Fruit fly (Drosophila melanogaster) whole organism, embryonic: ENCODE results near the gene CG12239.

Experiments used
- ATbp ChIP-seq: fragments of 200-800 bp; sonication (Bioruptor generic); optimal IDR thresholded peaks from 2 replicates; lab custom pipeline; 2017; ENCODE audit warnings: missing biosample characterization, mild to moderate bottlenecking, missing genetic modification characterization, missing genetic modification reagents
- Asciz ChIP-seq: fragments of 200-800 bp; sonication (Bioruptor generic); optimal IDR thresholded peaks from 2 replicates; lab custom pipeline; 2017; ENCODE audit warnings: missing biosample characterization, mild to moderate bottlenecking, missing genetic modification characterization, missing genetic modification reagents
- Bgb ChIP-seq: fragments of 200-800 bp; sonication (Bioruptor generic); IDR thresholded peaks from 2 replicates; pipeline ENCODE4 v1.3.6; 2022; ENCODE audit warnings: missing biosample characterization, missing genetic modification characterization; ENCODE audit not compliant: partially characterized antibody
- CG10209 ChIP-seq: fragments of 200-800 bp; sonication (Bioruptor generic); optimal IDR thresholded peaks from 3 replicates; lab custom pipeline; 2017; ENCODE audit warnings: missing biosample characterization, mild to moderate bottlenecking, missing genetic modification characterization, missing genetic modification reagents
- CG1024 ChIP-seq: fragments of 200-800 bp; sonication (Bioruptor generic); IDR thresholded peaks from 2 replicates; pipeline ENCODE4 v1.3.6; 2022; ENCODE audit warnings: missing biosample characterization, missing genetic modification characterization
- CG10267 ChIP-seq: fragments of 200-800 bp; sonication (Bioruptor generic); optimal IDR thresholded peaks from 2 replicates; lab custom pipeline; 2018; ENCODE audit warnings: missing biosample characterization, mild to moderate bottlenecking, missing genetic modification characterization, moderate library complexity
- CG10654 ChIP-seq: fragments of 200-800 bp; sonication (Bioruptor generic); optimal IDR thresholded peaks from 2 replicates; lab custom pipeline; 2016; ENCODE audit warnings: missing biosample characterization, missing genetic modification characterization
- CG10979 ChIP-seq: fragments of 200-800 bp; sonication (Bioruptor generic); optimal IDR thresholded peaks from 2 replicates; lab custom pipeline; 2018; ENCODE audit warnings: missing biosample characterization, mild to moderate bottlenecking, missing genetic modification characterization, moderate library complexity
- CG11085 ChIP-seq: fragments of 200-800 bp; sonication (Bioruptor generic); IDR thresholded peaks from 2 replicates; pipeline ENCODE4 v1.3.6; 2022; ENCODE audit warnings: missing biosample characterization, missing genetic modification characterization
- CG13287 ChIP-seq: fragments of 200-800 bp; sonication (Bioruptor generic); IDR thresholded peaks from 2 replicates; pipeline ENCODE4 v1.3.6; 2022; ENCODE audit warnings: missing biosample characterization, missing genetic modification characterization; ENCODE audit not compliant: partially characterized antibody
- CG13894 ChIP-seq: fragments of 200-800 bp; sonication (Bioruptor generic); optimal IDR thresholded peaks from 3 replicates; lab custom pipeline; 2018; ENCODE audit warnings: missing biosample characterization, mild to moderate bottlenecking, missing genetic modification characterization, moderate library complexity
- CG15269 ChIP-seq: fragments of 200-800 bp; sonication (Bioruptor generic); optimal IDR thresholded peaks from 2 replicates; lab custom pipeline; 2018; ENCODE audit warnings: missing biosample characterization, mild to moderate bottlenecking, missing genetic modification characterization, moderate library complexity
- CG15601 ChIP-seq: fragments of 200-800 bp; sonication (Bioruptor generic); optimal IDR thresholded peaks from 3 replicates; lab custom pipeline; 2019; ENCODE audit warnings: missing biosample characterization, mild to moderate bottlenecking, missing genetic modification characterization, moderate library complexity
- CG1603 ChIP-seq: fragments of 200-800 bp; sonication (Bioruptor generic); optimal IDR thresholded peaks from 2 replicates; lab custom pipeline; 2019; ENCODE audit warnings: missing biosample characterization, mild to moderate bottlenecking, missing genetic modification characterization, moderate library complexity
- CG17328 ChIP-seq: fragments of 200-800 bp; sonication (Bioruptor generic); IDR thresholded peaks from 2 replicates; pipeline ENCODE4 v1.3.6; 2022; ENCODE audit warnings: missing biosample characterization, missing genetic modification characterization
- CG17829 ChIP-seq: fragments of 200-800 bp; optimal IDR thresholded peaks from 2 replicates; lab custom pipeline; 2019; ENCODE audit warnings: missing biosample characterization, mild to moderate bottlenecking, missing genetic modification characterization, moderate library complexity
- CG18262 ChIP-seq: fragments of 200-800 bp; optimal IDR thresholded peaks from 3 replicates; lab custom pipeline; 2019; ENCODE audit warnings: missing biosample characterization, mild to moderate bottlenecking, missing genetic modification characterization, moderate library complexity
- CG1832 ChIP-seq: fragments of 200-800 bp; sonication (Bioruptor generic); optimal IDR thresholded peaks from 2 replicates; lab custom pipeline; 2017; ENCODE audit warnings: missing biosample characterization, mild to moderate bottlenecking, missing genetic modification characterization, inconsistent platforms
- CG2129 ChIP-seq: fragments of 200-800 bp; sonication (Bioruptor generic); IDR thresholded peaks from 2 replicates; pipeline ENCODE4 v1.3.6; 2022; ENCODE audit warnings: missing biosample characterization, missing genetic modification characterization; ENCODE audit not compliant: partially characterized antibody
- CG2712 ChIP-seq: fragments of 200-800 bp; optimal IDR thresholded peaks from 3 replicates; lab custom pipeline; 2019; ENCODE audit warnings: missing biosample characterization, mild to moderate bottlenecking, missing genetic modification characterization, moderate library complexity
- CG31441 ChIP-seq: fragments of 200-800 bp; sonication (Bioruptor generic); IDR thresholded peaks from 2 replicates; pipeline ENCODE4 v1.3.6; 2022; ENCODE audit warnings: missing biosample characterization, missing genetic modification characterization
- CG33213 ChIP-seq: fragments of 200-800 bp; sonication (Bioruptor generic); optimal IDR thresholded peaks from 3 replicates; lab custom pipeline; 2016; ENCODE audit warnings: missing biosample characterization, missing genetic modification characterization
- CG34224 ChIP-seq: fragments of 200-800 bp; sonication (Bioruptor generic); IDR thresholded peaks from 3 replicates; pipeline ENCODE4 v1.3.6; 2022; ENCODE audit warnings: missing biosample characterization, missing genetic modification characterization; ENCODE audit not compliant: partially characterized antibody
- CG5953 ChIP-seq: fragments of 200-800 bp; sonication (Bioruptor generic); IDR thresholded peaks from 2 replicates; pipeline ENCODE4 v1.3.6; 2022; ENCODE audit warnings: missing biosample characterization, missing genetic modification characterization
- CG6689 ChIP-seq: fragments of 200-800 bp; sonication (Bioruptor generic); IDR thresholded peaks from 2 replicates; pipeline ENCODE4 v1.3.6; 2022; ENCODE audit warnings: missing biosample characterization, missing genetic modification characterization
- CG8478 ChIP-seq: fragments of >200 bp; optimal IDR thresholded peaks from 2 replicates; lab custom pipeline; 2018
- HHEX ChIP-seq: fragments of 200-800 bp; sonication (Bioruptor generic); optimal IDR thresholded peaks from 3 replicates; lab custom pipeline; 2017; ENCODE audit warnings: missing biosample characterization, mild to moderate bottlenecking, missing genetic modification characterization, missing genetic modification reagents
- Hr51 ChIP-seq, 2 experiments: fragments of 200-800 bp; sonication (Bioruptor generic); optimal IDR thresholded peaks; 2 replicates in 1 of 2; 3 replicates in 1 of 2; lab custom pipeline; 2016 to 2018; ENCODE audit warnings: missing biosample characterization in 2 of 2, missing genetic modification characterization in 2 of 2, mild to moderate bottlenecking in 1 of 2, moderate library complexity in 1 of 2
- Poxn ChIP-seq: fragments of 200-800 bp; sonication (Bioruptor generic); IDR thresholded peaks from 2 replicates; pipeline ENCODE4 v1.3.6; 2022; ENCODE audit warnings: missing biosample characterization, missing genetic modification characterization
- Sin3A ChIP-seq: fragments of >200 bp; optimal IDR thresholded peaks from 2 replicates; lab custom pipeline; 2018
- Sox100B ChIP-seq: fragments of 200-800 bp; sonication (Bioruptor generic); optimal IDR thresholded peaks from 3 replicates; lab custom pipeline; 2018; ENCODE audit warnings: missing biosample characterization, mild to moderate bottlenecking, missing genetic modification characterization
- Sry-β ChIP-seq: fragments of 200-800 bp; sonication (Bioruptor generic); optimal IDR thresholded peaks from 2 replicates; lab custom pipeline; 2018; ENCODE audit warnings: missing biosample characterization, mild to moderate bottlenecking, missing genetic modification characterization, moderate library complexity
- aop ChIP-seq: fragments of 200-800 bp; sonication (Bioruptor generic); IDR thresholded peaks from 2 replicates; pipeline ENCODE4 v1.3.6; 2022; ENCODE audit warnings: missing biosample characterization, missing genetic modification characterization
- ase ChIP-seq: fragments of 200-800 bp; sonication (Bioruptor generic); IDR thresholded peaks from 3 replicates; pipeline ENCODE4 v1.3.6; 2022; ENCODE audit warnings: missing biosample characterization, missing genetic modification characterization
- bcd ChIP-seq: fragments of 200-800 bp; sonication (Bioruptor generic); optimal IDR thresholded peaks from 2 replicates; lab custom pipeline; 2017; ENCODE audit warnings: missing biosample characterization, mild to moderate bottlenecking, missing genetic modification characterization
- bsh ChIP-seq, 2 experiments: fragments of 200-800 bp; sonication (Bioruptor generic); optimal IDR thresholded peaks; 2 replicates each; lab custom pipeline; 2017 to 2018; ENCODE audit warnings: mild to moderate bottlenecking in 2 of 2, missing biosample characterization in 2 of 2, missing genetic modification characterization in 2 of 2, moderate library complexity in 1 of 2
- croc ChIP-seq: fragments of 200-800 bp; sonication (Bioruptor generic); conservative IDR thresholded peaks from 3 replicates; pipeline ENCODE4 v1.3.6; 2022; ENCODE audit warnings: missing biosample characterization, missing genetic modification characterization
- dpn ChIP-seq, 2 experiments: fragments of 200-800 bp; sonication (Bioruptor generic); optimal IDR thresholded peaks; 3 replicates each; lab custom pipeline; 2016; ENCODE audit warnings: missing biosample characterization in 2 of 2, missing genetic modification characterization in 2 of 2
- gem ChIP-seq: fragments of 200-800 bp; sonication (Bioruptor generic); optimal IDR thresholded peaks from 2 replicates; lab custom pipeline; 2019; ENCODE audit warnings: missing biosample characterization, mild to moderate bottlenecking, missing genetic modification characterization, moderate library complexity
- inv ChIP-seq: fragments of 200-800 bp; sonication (Bioruptor generic); IDR thresholded peaks from 2 replicates; pipeline ENCODE4 v1.3.6; 2022; ENCODE audit warnings: missing biosample characterization, missing genetic modification characterization; ENCODE audit not compliant: partially characterized antibody
- jing ChIP-seq: fragments of 200-800 bp; sonication (Bioruptor generic); optimal IDR thresholded peaks from 2 replicates; lab custom pipeline; 2018; ENCODE audit warnings: missing biosample characterization, mild to moderate bottlenecking, missing genetic modification characterization
- lmd ChIP-seq: fragments of 200-800 bp; sonication (Bioruptor generic); IDR thresholded peaks from 2 replicates; pipeline ENCODE4 v1.3.6; 2022; ENCODE audit warnings: missing biosample characterization, missing genetic modification characterization
- pnt ChIP-seq: fragments of 200-800 bp; sonication (Bioruptor generic); optimal IDR thresholded peaks from 3 replicates; lab custom pipeline; 2016; ENCODE audit warnings: missing biosample characterization, missing genetic modification characterization
- scrt ChIP-seq: fragments of 200-800 bp; sonication (Bioruptor generic); optimal IDR thresholded peaks from 2 replicates; lab custom pipeline; 2018; ENCODE audit warnings: missing biosample characterization, mild to moderate bottlenecking, missing genetic modification characterization, moderate library complexity
- sisA ChIP-seq: fragments of 200-800 bp; sonication (Bioruptor generic); IDR thresholded peaks from 2 replicates; pipeline ENCODE4 v1.3.6; 2022; ENCODE audit warnings: missing biosample characterization, missing genetic modification characterization
- tap ChIP-seq: fragments of 200-800 bp; optimal IDR thresholded peaks from 3 replicates; lab custom pipeline; 2019; ENCODE audit warnings: missing biosample characterization, mild to moderate bottlenecking, missing genetic modification characterization, moderate library complexity
- usp ChIP-seq: fragments of >200 bp; optimal IDR thresholded peaks from 2 replicates; lab custom pipeline; 2017; ENCODE audit warnings: missing biosample characterization, missing genetic modification characterization
- vvl ChIP-seq: fragments of 200-800 bp; sonication (Bioruptor generic); IDR thresholded peaks from 2 replicates; pipeline ENCODE4 v1.3.6; 2022; ENCODE audit warnings: missing biosample characterization, missing genetic modification characterization
- wor ChIP-seq: fragments of 200-800 bp; sonication (Bioruptor generic); IDR thresholded peaks from 2 replicates; pipeline ENCODE4 v1.3.6; 2022; ENCODE audit warnings: missing biosample characterization, missing genetic modification characterization
- zfh1 ChIP-seq: fragments of 200-800 bp; sonication (Bioruptor generic); IDR thresholded peaks from 3 replicates; pipeline ENCODE4 v1.3.6; 2022; ENCODE audit warnings: missing biosample characterization, missing genetic modification characterization

The CG12239 gene

DNA sequence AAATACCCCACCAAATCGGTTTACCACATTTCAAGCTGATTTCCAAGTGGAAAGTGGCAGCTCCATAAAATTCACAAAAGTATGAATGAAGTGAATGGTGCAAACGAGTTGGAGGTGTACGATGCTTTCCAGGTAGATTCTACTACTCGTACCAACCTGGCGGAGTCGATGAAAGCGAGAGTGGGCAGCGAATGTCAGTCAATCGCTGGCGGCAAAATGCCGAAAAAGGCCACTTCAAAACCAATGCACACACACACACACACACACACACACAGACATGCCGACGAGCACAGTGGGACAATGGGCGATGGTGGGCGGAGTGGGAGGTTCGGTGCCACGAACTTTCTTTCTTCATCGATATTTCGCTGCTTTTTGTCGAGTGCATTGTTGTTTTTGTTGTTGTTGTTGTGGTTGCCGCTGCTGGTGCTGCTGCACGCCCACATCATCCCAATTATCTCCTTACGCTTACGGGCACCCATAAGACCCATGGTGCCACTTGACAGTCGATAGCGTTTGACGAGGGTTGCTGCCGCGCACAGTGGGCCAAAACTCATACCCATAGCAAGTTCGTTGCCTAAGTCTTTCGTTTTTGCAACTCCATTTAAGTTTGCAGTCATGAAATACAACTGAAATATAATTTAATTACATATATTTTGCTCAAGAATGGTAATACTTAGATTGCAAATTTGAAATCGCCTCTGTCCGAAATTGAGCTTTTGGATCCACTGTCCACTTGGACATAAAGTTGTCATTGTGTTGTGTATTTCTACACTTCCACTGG is 8.5 kb upstream of the CG12239 start (continued):
- TF ChIP-seq lmd (peak; percentile 37; the same call in 1 of the 2 replicates), CG5953 (GFP tag; lab: Robert Waterston, UW) (no peak), CG34224 (GFP tag; lab: Robert Waterston, UW) (no peak), CG10267 (tag; lab: Kevin White, UChicago) (peak; percentile 26), CG6689 (GFP tag; lab: Robert Waterston, UW) (peak; percentile 68), Hr51 (GFP tag; optimal IDR thresholded peaks at IDR 0.05; lab: Kevin White, UChicago) (peak in 1 of 2 experiments; percentile 53), CG17829 (tag; lab: Kevin White, UChicago) (peak; percentile 49), vvl (peak; percentile 52; the same call in 1 of the 2 replicates), CG2712 (peak; percentile 40), dpn (GFP tag; optimal IDR thresholded peaks at IDR 0.05; lab: Kevin White, UChicago) (peak in 1 of 2 experiments; percentile 24), CG13894 (tag; lab: Kevin White, UChicago) (no peak), wor (peak; percentile 58), sisA (GFP tag; lab: Robert Waterston, UW) (peak; percentile 49), Asciz (peak; percentile 54), bsh (GFP tag; optimal IDR thresholded peaks at IDR 0.05; lab: Kevin White, UChicago) (peak in 1 of 2 experiments; percentile 58), CG10209 (GFP tag; lab: Kevin White, UChicago) (peak; percentile 35), CG10979 (tag; lab: Kevin White, UChicago) (peak; percentile 63), HHEX (peak; percentile 8), CG15601 (tag; lab: Kevin White, UChicago) (peak; percentile 1), CG10654 (GFP tag; lab: Kevin White, UChicago) (no peak), gem (tag; lab: Kevin White, UChicago) (peak; percentile 69), CG1603 (tag; lab: Kevin White, UChicago) (peak; percentile 74), CG18262 (peak; percentile 54), ATbp (GFP tag; lab: Kevin White, UChicago) (peak; percentile 64), CG17328 (GFP tag; lab: Robert Waterston, UW) (0 out of 2 replicates have a peak, but pooled peaks have one; percentile 34), CG31441 (GFP tag; lab: Robert Waterston, UW) (peak; percentile 70), jing (peak; percentile 41), CG15269 (tag; lab: Kevin White, UChicago) (peak; percentile 47), pnt (GFP tag; lab: Kevin White, UChicago) (peak; percentile 22), croc (peak; percentile 39; the same call in 1 of the 3 replicates), zfh1 (GFP tag; lab: Robert Waterston, UW) (peak; percentile 53; the same call in 1 of the 3 replicates), ase (GFP tag; lab: Robert Waterston, UW) (0 out of 3 replicates have a peak, but pooled peaks have one; percentile 28), bcd (GFP tag; lab: Kevin White, UChicago) (peak; percentile 18)
- TF ChIP-seq, all 482 proteins: peak for 122

DNA sequence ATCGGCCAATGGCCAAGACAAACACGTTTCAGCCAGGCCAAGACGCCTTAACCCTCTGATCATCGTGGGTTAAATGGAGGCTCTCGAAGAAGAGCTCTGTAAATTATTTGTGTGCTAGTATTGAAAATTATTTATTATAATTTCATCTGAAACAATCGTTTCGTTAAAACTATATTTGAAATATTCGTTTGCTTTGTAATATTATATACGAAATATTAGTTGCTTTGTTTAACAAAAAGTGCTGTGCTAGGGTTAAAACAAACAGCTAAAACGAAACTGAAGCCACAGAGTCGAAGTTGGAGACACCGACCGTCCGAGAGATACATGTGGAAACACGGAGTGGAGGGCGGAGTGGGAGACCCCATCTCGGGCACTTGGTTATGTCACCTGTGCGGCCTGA is 5.4 kb upstream of the CG12239 start:
- TF ChIP-seq CG8478 (lab: Kevin White, UChicago): no peak
- no peak for TF ChIP-seq inv (GFP tag; lab: Robert Waterston, UW)
- no peak for TF ChIP-seq CG1832 (GFP tag; lab: Kevin White, UChicago)
- no peak for TF ChIP-seq Sin3A (lab: Kevin White, UChicago)
- no peak for TF ChIP-seq vvl
- no peak for TF ChIP-seq Poxn (GFP tag; lab: Robert Waterston, UW)
- no peak for TF ChIP-seq CG2129 (GFP tag; lab: Robert Waterston, UW)
- no peak for TF ChIP-seq Sox100B (GFP tag; lab: Kevin White, UChicago)
- no peak for TF ChIP-seq CG13287 (GFP tag; lab: Robert Waterston, UW)
- TF ChIP-seq Sry-β: no peak
- no peak for TF ChIP-seq CG11085 (GFP tag; lab: Robert Waterston, UW)
- no peak for TF ChIP-seq usp
- TF ChIP-seq aop (GFP tag; lab: Robert Waterston, UW): no peak
- TF ChIP-seq scrt: no peak
- no peak for TF ChIP-seq Bgb (GFP tag; lab: Robert Waterston, UW)
- no peak for TF ChIP-seq CG1024
- no peak for TF ChIP-seq CG33213 (GFP tag; lab: Kevin White, UChicago)
- TF ChIP-seq tap (tag; lab: Kevin White, UChicago): no peak
